Worm (Caenorhabditis elegans): ENCODE measurements around the gene F54B11.11.

- TF ChIP-seq aly-2 (tag; optimal IDR thresholded peaks at IDR 0.05) = no peak
- TF ChIP-seq fos-1 (tag; optimal IDR thresholded peaks at IDR 0.05) = no peak
- no peak for TF ChIP-seq snpc-4 (tag; optimal IDR thresholded peaks at IDR 0.05)
- no peak for TF ChIP-seq fkh-10 (GFP tag; optimal IDR thresholded peaks at IDR 0.05)
- TF ChIP-seq nhr-76 (tag; optimal IDR thresholded peaks at IDR 0.05) = no peak
- no peak for TF ChIP-seq pha-4 (tag; optimal IDR thresholded peaks at IDR 0.05)
Measured at ce11 chrX:13542236-13542635, 36.3 kb upstream of the F54B11.11 start, which contains the start of gene cah-4.

Measured in whole organism, L3 larva.